Fruit fly (Drosophila melanogaster) whole organism: Measurements from ENCODE around the gene Paf-AHalpha.

ENCODE experiments used
- CG8478 ChIP-seq: fragments of >200 bp; optimal IDR thresholded peaks from 2 replicates; lab custom pipeline; 2018; ENCODE audit warnings: inconsistent platforms
- Dll ChIP-seq: fragments of >200 bp; optimal IDR thresholded peaks from 2 replicates; lab custom pipeline; 2017
- pan ChIP-seq: fragments of >200 bp; optimal IDR thresholded peaks from 2 replicates; lab custom pipeline; 2017

dm6 chrX:15778846-15779245 is 6.5 kb downstream of the Paf-AHalpha start, which contains the start of gene CG43673:
- no peak for TF ChIP-seq CG8478
- TF ChIP-seq pan (lab: Kevin White, UChicago) = no peak
- TF ChIP-seq Dll (lab: Kevin White, UChicago) = no peak
